Worm (Caenorhabditis elegans): ENCODE measurements around the gene ssup-72.
A peak's percentile ranks its signal among the peaks of the same experiment; 100 is the strongest.

Gene ssup-72

ce11 chrII:6782738-6783163 is 6.4 kb downstream of the ssup-72 start:
- TF ChIP-seq tbx-7 (tag; optimal IDR thresholded peaks at IDR 0.05) = no peak
- TF ChIP-seq unc-42 (tag; optimal IDR thresholded peaks at IDR 0.05) = no peak
- TF ChIP-seq syd-9 (tag; optimal IDR thresholded peaks at IDR 0.05) = no peak
- no peak for TF ChIP-seq mec-3 (tag; optimal IDR thresholded peaks at IDR 0.05; ENCODE audit: borderline replicate concordance)
- no peak for TF ChIP-seq ahr-1 (tag; optimal IDR thresholded peaks at IDR 0.05)
- no peak for TF ChIP-seq ceh-2 (tag; optimal IDR thresholded peaks at IDR 0.05)
- no peak for TF ChIP-seq sox-4 (tag; optimal IDR thresholded peaks at IDR 0.05)
- no peak for TF ChIP-seq zip-5 (tag; optimal IDR thresholded peaks at IDR 0.05)
- no peak for TF ChIP-seq lim-6 (tag; optimal IDR thresholded peaks at IDR 0.05)
- no peak for TF ChIP-seq C08G9.2 (tag; optimal IDR thresholded peaks at IDR 0.05)
- no peak for TF ChIP-seq pag-3 (tag; optimal IDR thresholded peaks at IDR 0.05; ENCODE audit: borderline replicate concordance)
- TF ChIP-seq nfya-1 (tag; optimal IDR thresholded peaks at IDR 0.05) = no peak
- TF ChIP-seq ceh-18 (tag; optimal IDR thresholded peaks at IDR 0.05) = no peak
- TF ChIP-seq hlh-13 (GFP tag; optimal IDR thresholded peaks at IDR 0.05) = no peak
- no peak for TF ChIP-seq hlh-15 (tag; optimal IDR thresholded peaks at IDR 0.05)
- TF ChIP-seq ceh-14 (tag; optimal IDR thresholded peaks at IDR 0.05) = no peak
- TF ChIP-seq unc-55 (GFP tag; optimal IDR thresholded peaks at IDR 0.05) = no peak
- no peak for TF ChIP-seq pat-9 (tag; optimal IDR thresholded peaks at IDR 0.05)
- no peak for TF ChIP-seq dmd-4 (tag; optimal IDR thresholded peaks at IDR 0.05; ENCODE audit: borderline replicate concordance)
- peak; percentile 36 for TF ChIP-seq ceh-34 (tag; optimal IDR thresholded peaks at IDR 0.05)
- no peak for TF ChIP-seq fkh-10 (GFP tag; optimal IDR thresholded peaks at IDR 0.05)
- no peak for TF ChIP-seq sox-2 (GFP tag; IDR thresholded peaks at IDR 0.05)
- no peak for TF ChIP-seq T23F11.4 (GFP tag; optimal IDR thresholded peaks at IDR 0.05)
- TF ChIP-seq unc-3 (GFP tag; conservative IDR thresholded peaks at IDR 0.05) = no peak
- TF ChIP-seq unc-3 (tag; optimal IDR thresholded peaks at IDR 0.05) = no peak
- no peak for TF ChIP-seq ceh-45 (GFP tag; IDR thresholded peaks at IDR 0.05)
- TF ChIP-seq ceh-19 (GFP tag; optimal IDR thresholded peaks at IDR 0.05) = no peak
- TF ChIP-seq madf-2 (tag; optimal IDR thresholded peaks at IDR 0.05) = peak; percentile 2
- peak; percentile 32 for TF ChIP-seq tbx-2 (tag; optimal IDR thresholded peaks at IDR 0.05)
- TF ChIP-seq ceh-6 (GFP tag; optimal IDR thresholded peaks at IDR 0.05) = no peak
- TF ChIP-seq C38D4.7 (GFP tag; optimal IDR thresholded peaks at IDR 0.05) = peak; percentile 24
- TF ChIP-seq fax-1 (tag; optimal IDR thresholded peaks at IDR 0.05) = no peak
- TF ChIP-seq ama-1 (optimal IDR thresholded peaks at IDR 0.05) = no peak
- peak; percentile 29 for TF ChIP-seq ceh-48 (tag; optimal IDR thresholded peaks at IDR 0.05)
- no peak for TF ChIP-seq ceh-24 (tag; optimal IDR thresholded peaks at IDR 0.05)
- TF ChIP-seq pha-4 (tag; optimal IDR thresholded peaks at IDR 0.05) = no peak
- TF ChIP-seq lin-11 (tag; optimal IDR thresholded peaks at IDR 0.05) = no peak
- no peak for TF ChIP-seq pros-1 (tag; optimal IDR thresholded peaks at IDR 0.05)
- no peak for TF ChIP-seq pha-2 (tag; optimal IDR thresholded peaks at IDR 0.05)
- TF ChIP-seq ceh-9 (tag; optimal IDR thresholded peaks at IDR 0.05) = no peak
- no peak for TF ChIP-seq pqm-1 (tag; optimal IDR thresholded peaks at IDR 0.05)
- TF ChIP-seq ttx-3 (tag; optimal IDR thresholded peaks at IDR 0.05) = no peak
- TF ChIP-seq ceh-31 (tag; optimal IDR thresholded peaks at IDR 0.05) = peak; percentile 3
- TF ChIP-seq nhr-11 (tag; optimal IDR thresholded peaks at IDR 0.05) = no peak
- no peak for TF ChIP-seq ceh-22 (tag; optimal IDR thresholded peaks at IDR 0.05)
- no peak for TF ChIP-seq odd-2 (tag; optimal IDR thresholded peaks at IDR 0.05)
- no peak for TF ChIP-seq eyg-1 (tag; optimal IDR thresholded peaks at IDR 0.05)
- TF ChIP-seq unc-86 (tag; optimal IDR thresholded peaks at IDR 0.05) = no peak
- TF ChIP-seq K02D7.2 (tag; optimal IDR thresholded peaks at IDR 0.05) = no peak
